Fruit fly (Drosophila melanogaster): ENCODE measurements around the gene Ndf.
A peak's percentile ranks its signal among the peaks of the same experiment; 100 is the strongest.

Gene Ndf

DNA sequence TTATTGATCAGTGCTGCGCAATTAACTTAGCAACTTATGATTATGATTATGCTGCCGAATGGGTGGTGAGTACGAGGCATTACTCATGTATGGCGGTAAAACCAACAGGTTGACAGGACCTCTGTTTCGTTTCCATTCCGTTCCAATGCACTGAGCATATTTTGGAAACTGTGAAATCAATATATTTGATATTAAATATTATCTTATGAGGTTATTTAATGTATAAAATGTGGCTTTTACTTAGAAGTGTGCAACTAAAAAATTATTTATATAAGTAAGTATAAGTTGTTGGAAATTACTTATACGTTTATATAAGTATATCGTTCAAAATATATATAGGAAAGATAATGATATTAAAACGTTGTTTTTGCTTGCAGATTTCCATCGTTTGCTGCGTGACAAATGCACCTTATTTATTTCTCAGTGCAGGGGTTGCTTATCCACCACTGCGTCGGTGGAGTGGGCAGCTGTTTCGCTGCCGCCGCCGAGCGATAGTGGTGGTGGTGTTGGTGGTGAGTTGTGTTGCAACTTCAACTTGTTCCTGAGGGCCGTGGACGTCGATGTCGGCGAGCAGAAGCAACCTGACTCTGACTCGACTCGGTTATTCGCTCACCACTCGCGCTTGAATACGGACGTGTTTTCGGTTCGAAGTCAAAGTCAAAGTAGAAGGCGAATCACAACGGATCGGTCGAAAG lies 19.4 kb upstream of the Ndf start, which contains the start of gene bib (continued):
- TF ChIP-seq CG12659 (GFP tag; optimal IDR thresholded peaks at IDR 0.05) = peak; percentile 85
- TF ChIP-seq en (GFP tag; optimal IDR thresholded peaks at IDR 0.05) = no peak
- TF ChIP-seq gcm (GFP tag; optimal IDR thresholded peaks at IDR 0.05) = peak; percentile 85
- no peak for TF ChIP-seq Gsc (GFP tag; IDR thresholded peaks at IDR 0.05)
- no peak for TF ChIP-seq CG13624 (GFP tag; optimal IDR thresholded peaks at IDR 0.05)
- no peak for TF ChIP-seq luna (GFP tag; optimal IDR thresholded peaks at IDR 0.05)
- TF ChIP-seq H2.0 (GFP tag; IDR thresholded peaks at IDR 0.05) = 0 out of 2 replicates have a peak, but pooled peaks have one; percentile 31
- TF ChIP-seq aop (GFP tag; IDR thresholded peaks at IDR 0.05) = no peak
- TF ChIP-seq hb (GFP tag; IDR thresholded peaks at IDR 0.05; ENCODE audit: partially characterized antibody) = no peak
- TF ChIP-seq her (GFP tag; optimal IDR thresholded peaks at IDR 0.05) = no peak
- peak; percentile 77 for TF ChIP-seq nerfin-1 (tag; optimal IDR thresholded peaks at IDR 0.05)
- no peak for TF ChIP-seq C15 (GFP tag; IDR thresholded peaks at IDR 0.05)
- TF ChIP-seq lov (optimal IDR thresholded peaks at IDR 0.05) = no peak
- TF ChIP-seq lov (GFP tag; IDR thresholded peaks at IDR 0.05) = peak; percentile 64; the same call in 1 of the 3 replicates
- TF ChIP-seq CG4328 (GFP tag; optimal IDR thresholded peaks at IDR 0.05) = peak; percentile 78
- no peak for TF ChIP-seq Sry-δ (GFP tag; optimal IDR thresholded peaks at IDR 0.05)
- TF ChIP-seq Nf-YB (GFP tag; optimal IDR thresholded peaks at IDR 0.05) = peak; percentile 70
- TF ChIP-seq Pdp1 (GFP tag; optimal IDR thresholded peaks at IDR 0.05) = peak; percentile 14 to 57
- TF ChIP-seq CG12942 (GFP tag; optimal IDR thresholded peaks at IDR 0.05) = peak; percentile 58
- peak; percentile 74 for TF ChIP-seq lmd (GFP tag; IDR thresholded peaks at IDR 0.05)
- peak; percentile 68 for TF ChIP-seq stc (GFP tag; IDR thresholded peaks at IDR 0.05)
- TF ChIP-seq CG6175 (GFP tag; IDR thresholded peaks at IDR 0.05) = peak; percentile 23; the same call in 1 of the 3 replicates
- TF ChIP-seq chif (GFP tag; optimal IDR thresholded peaks at IDR 0.05) = peak in 1 of 2 experiments; percentile 64
- TF ChIP-seq gce (GFP tag; IDR thresholded peaks at IDR 0.05) = no peak; the same call in 2 of the 3 replicates
- peak; percentile 37 for TF ChIP-seq CG1603 (tag; optimal IDR thresholded peaks at IDR 0.05)
- no peak for TF ChIP-seq hbn (GFP tag; IDR thresholded peaks at IDR 0.05; ENCODE audit: partially characterized antibody)
- peak; percentile 86 for TF ChIP-seq Blimp-1 (GFP tag; optimal IDR thresholded peaks at IDR 0.05)
- TF ChIP-seq fru (optimal IDR thresholded peaks at IDR 0.05) = no peak
- TF ChIP-seq CoRest (tag; optimal IDR thresholded peaks at IDR 0.05) = peak; percentile 89
- TF ChIP-seq CG10654 (GFP tag; optimal IDR thresholded peaks at IDR 0.05) = peak; percentile 71
- TF ChIP-seq CG9932 (GFP tag; IDR thresholded peaks at IDR 0.05) = no peak
- 0 out of 3 replicates have a peak, but pooled peaks have one; percentile 29 for TF ChIP-seq CG2199 (GFP tag; IDR thresholded peaks at IDR 0.05)
- peak; percentile 91 for TF ChIP-seq CG13775 (GFP tag; optimal IDR thresholded peaks at IDR 0.05)
- TF ChIP-seq abd-A (tag; optimal IDR thresholded peaks at IDR 0.05) = no peak
- no peak for TF ChIP-seq dimm (GFP tag; IDR thresholded peaks at IDR 0.05)
- TF ChIP-seq Drgx (GFP tag; IDR thresholded peaks at IDR 0.05) = peak; percentile 72
- no peak for TF ChIP-seq CG11560 (tag; IDR thresholded peaks at IDR 0.05)
- TF ChIP-seq ERR (GFP tag; optimal IDR thresholded peaks at IDR 0.05) = no peak
- no peak for TF ChIP-seq Oaz (GFP tag; IDR thresholded peaks at IDR 0.05)
- no peak for TF ChIP-seq ash1 (GFP tag; optimal IDR thresholded peaks at IDR 0.05)
- TF ChIP-seq CG11723 (GFP tag; optimal IDR thresholded peaks at IDR 0.05) = peak; percentile 71
- TF ChIP-seq eyg (GFP tag; optimal IDR thresholded peaks at IDR 0.05) = no peak
- TF ChIP-seq zen2 (GFP tag; IDR thresholded peaks at IDR 0.05; ENCODE audit: partially characterized antibody) = peak; percentile 30; the same call in 1 of the 3 replicates
- peak; percentile 21 for TF ChIP-seq CG17802 (tag; optimal IDR thresholded peaks at IDR 0.05)
- TF ChIP-seq disco-r (GFP tag; optimal IDR thresholded peaks at IDR 0.05) = no peak
- no peak for TF ChIP-seq CG4282 (GFP tag; optimal IDR thresholded peaks at IDR 0.05)
- peak; percentile 80 for TF ChIP-seq cwo (GFP tag; optimal IDR thresholded peaks at IDR 0.05)
- TF ChIP-seq CG13296 (GFP tag; optimal IDR thresholded peaks at IDR 0.05) = peak; percentile 73
- peak; percentile 86 for TF ChIP-seq Ssrp (tag; optimal IDR thresholded peaks at IDR 0.05)
- peak; percentile 57 for TF ChIP-seq CG9215 (GFP tag; IDR thresholded peaks at IDR 0.05)
